Fruit fly (Drosophila melanogaster): ENCODE data around the gene Ccdc39.

Gene Ccdc39

dm6 chr3R:4821098-4821605 lies 36.6 kb upstream of the Ccdc39 start, which contains the start of gene CG14657 (continued):
- TF ChIP-seq CG17612 (GFP tag; IDR thresholded peaks at IDR 0.05) (no peak), pros (GFP tag; optimal IDR thresholded peaks at IDR 0.05) (no peak), CG9215 (GFP tag; IDR thresholded peaks at IDR 0.05) (no peak), otp (GFP tag; IDR thresholded peaks at IDR 0.05) (no peak), CTCF (GFP tag; optimal IDR thresholded peaks at IDR 0.05) (no peak), trem (tag; optimal IDR thresholded peaks at IDR 0.05) (peak; percentile 74), CG30403 (GFP tag; optimal IDR thresholded peaks at IDR 0.05) (no peak), gem (tag; optimal IDR thresholded peaks at IDR 0.05) (no peak), tx (GFP tag; optimal IDR thresholded peaks at IDR 0.05) (peak; percentile 10), jigr1 (GFP tag; IDR thresholded peaks at IDR 0.05) (no peak), salm (tag; optimal IDR thresholded peaks at IDR 0.05) (peak; percentile 3), bbx (GFP tag; IDR thresholded peaks at IDR 0.05; ENCODE audit: partially characterized antibody) (peak; percentile 96), Nf-YB (GFP tag; optimal IDR thresholded peaks at IDR 0.05) (no peak), kni (GFP tag; optimal IDR thresholded peaks at IDR 0.05) (no peak), phol (tag; optimal IDR thresholded peaks at IDR 0.05) (peak; percentile 93), Rfx (GFP tag; IDR thresholded peaks at IDR 0.05) (no peak), CG8359 (GFP tag; optimal IDR thresholded peaks at IDR 0.05; ENCODE audit: borderline replicate concordance) (no peak), CG3407 (GFP tag; optimal IDR thresholded peaks at IDR 0.05) (no peak), CG12219 (GFP tag; optimal IDR thresholded peaks at IDR 0.05) (no peak), CG6765 (GFP tag; optimal IDR thresholded peaks at IDR 0.05) (no peak), croc (GFP tag; conservative IDR thresholded peaks at IDR 0.05) (no peak), dmrt99B (tag; optimal IDR thresholded peaks at IDR 0.05) (no peak), ro (GFP tag; IDR thresholded peaks at IDR 0.05) (no peak), CG17802 (tag; optimal IDR thresholded peaks at IDR 0.05) (no peak), vnd (GFP tag; IDR thresholded peaks at IDR 0.05; ENCODE audit: partially characterized antibody) (peak; percentile 91), Xrp1 (GFP tag; IDR thresholded peaks at IDR 0.05) (no peak), CG12659 (GFP tag; optimal IDR thresholded peaks at IDR 0.05) (peak; percentile 76), CG8765 (GFP tag; IDR thresholded peaks at IDR 0.05) (no peak), ssp (GFP tag; IDR thresholded peaks at IDR 0.05) (no peak), CG1647 (GFP tag; optimal IDR thresholded peaks at IDR 0.05) (no peak), vvl (GFP tag; IDR thresholded peaks at IDR 0.05) (no peak), chm (GFP tag; IDR thresholded peaks at IDR 0.05) (no peak), Kr (GFP tag; optimal IDR thresholded peaks at IDR 0.05) (no peak), Atf6 (GFP tag; IDR thresholded peaks at IDR 0.05) (no peak), pfk (GFP tag; optimal IDR thresholded peaks at IDR 0.05) (no peak), CG13624 (GFP tag; optimal IDR thresholded peaks at IDR 0.05) (peak; percentile 14), ato (GFP tag; IDR thresholded peaks at IDR 0.05; ENCODE audit: partially characterized antibody) (peak; percentile 93), Oli (tag; optimal IDR thresholded peaks at IDR 0.05) (no peak), slbo (GFP tag; IDR thresholded peaks at IDR 0.05) (no peak), NFAT (GFP tag; IDR thresholded peaks at IDR 0.05) (no peak), ATbp (GFP tag; optimal IDR thresholded peaks at IDR 0.05) (no peak), CG5953 (GFP tag; IDR thresholded peaks at IDR 0.05) (no peak), Sox100B (GFP tag; optimal IDR thresholded peaks at IDR 0.05) (no peak), Hr78 (GFP tag; optimal IDR thresholded peaks at IDR 0.05) (no peak), chif (GFP tag; optimal IDR thresholded peaks at IDR 0.05) (no peak), CG11398 (GFP tag; optimal IDR thresholded peaks at IDR 0.05) (no peak), CG4707 (GFP tag; optimal IDR thresholded peaks at IDR 0.05) (no peak), CG31365 (tag; optimal IDR thresholded peaks at IDR 0.05) (no peak), Dip3 (GFP tag; optimal IDR thresholded peaks at IDR 0.05) (no peak), CG1233 (GFP tag; optimal IDR thresholded peaks at IDR 0.05) (no peak), CG13287 (GFP tag; IDR thresholded peaks at IDR 0.05; ENCODE audit: partially characterized antibody) (peak; percentile 98)
